Worm (Caenorhabditis elegans) whole organism, early embryonic: ENCODE data around the gene spo-11.

Source experiments
- B0310.2 ChIP-seq: sonication (generic microtip); optimal IDR thresholded peaks from 2 replicates; lab custom pipeline; 2016; ENCODE audit warnings: mild to moderate bottlenecking, missing genetic modification characterization, missing compliant biosample characterization
- F13C5.2 ChIP-seq: sonication (generic microtip); optimal IDR thresholded peaks from 2 replicates; lab custom pipeline; 2017; ENCODE audit warnings: mild to moderate bottlenecking, missing genetic modification characterization, inconsistent platforms, missing compliant biosample characterization
- aly-1 ChIP-seq: sonication (generic microtip); optimal IDR thresholded peaks from 2 replicates; lab custom pipeline; 2016; ENCODE audit warnings: missing genetic modification characterization, missing compliant biosample characterization
- ama-1 ChIP-seq: fragments of 150-350 bp; optimal IDR thresholded peaks from 2 replicates; lab custom pipeline; 2014
- ceh-36 ChIP-seq: sonication (generic microtip); optimal IDR thresholded peaks from 2 replicates; lab custom pipeline; 2016; ENCODE audit warnings: missing genetic modification characterization, inconsistent platforms, missing compliant biosample characterization
- ets-7 ChIP-seq: sonication (generic microtip); optimal IDR thresholded peaks from 2 replicates; lab custom pipeline; 2016; ENCODE audit warnings: missing genotype, missing genetic modification characterization, missing compliant biosample characterization
- flt-1 ChIP-seq: fragments of 200-800 bp; sonication (Bioruptor generic); IDR thresholded peaks from 2 replicates; pipeline ENCODE4 v1.3.6; 2022; ENCODE audit warnings: missing genetic modification characterization, missing compliant biosample characterization
- hmbx-1 ChIP-seq: sonication (generic microtip); optimal IDR thresholded peaks from 2 replicates; lab custom pipeline; 2016; ENCODE audit warnings: mild to moderate bottlenecking, missing genetic modification characterization, missing compliant biosample characterization
- hnd-1 ChIP-seq: sonication (generic microtip); optimal IDR thresholded peaks from 2 replicates; lab custom pipeline; 2016; ENCODE audit warnings: missing genetic modification characterization, missing compliant biosample characterization
- pes-1 ChIP-seq: fragments of 200-800 bp; sonication (Bioruptor generic); IDR thresholded peaks from 2 replicates; pipeline ENCODE4 v1.3.6; 2022; ENCODE audit warnings: missing genetic modification reagents, missing genetic modification characterization, missing compliant biosample characterization
- scrt-1 ChIP-seq: fragments of 200-800 bp; sonication (Bioruptor generic); IDR thresholded peaks from 2 replicates; pipeline ENCODE4 v1.3.6; 2022; ENCODE audit warnings: missing genetic modification characterization, missing compliant biosample characterization
- sea-1 ChIP-seq: fragments of 200-800 bp; sonication (Bioruptor generic); conservative IDR thresholded peaks from 2 replicates; pipeline ENCODE4 v1.3.6; 2022; ENCODE audit warnings: missing genetic modification characterization, missing compliant biosample characterization
- tbx-11 ChIP-seq: fragments of 200-800 bp; sonication (Bioruptor generic); IDR thresholded peaks from 2 replicates; pipeline ENCODE4 v1.3.6; 2022; ENCODE audit warnings: missing genetic modification characterization, missing compliant biosample characterization
- tra-4 ChIP-seq: sonication (generic microtip); optimal IDR thresholded peaks from 2 replicates; lab custom pipeline; 2017; ENCODE audit warnings: missing genetic modification characterization, missing compliant biosample characterization

DNA sequence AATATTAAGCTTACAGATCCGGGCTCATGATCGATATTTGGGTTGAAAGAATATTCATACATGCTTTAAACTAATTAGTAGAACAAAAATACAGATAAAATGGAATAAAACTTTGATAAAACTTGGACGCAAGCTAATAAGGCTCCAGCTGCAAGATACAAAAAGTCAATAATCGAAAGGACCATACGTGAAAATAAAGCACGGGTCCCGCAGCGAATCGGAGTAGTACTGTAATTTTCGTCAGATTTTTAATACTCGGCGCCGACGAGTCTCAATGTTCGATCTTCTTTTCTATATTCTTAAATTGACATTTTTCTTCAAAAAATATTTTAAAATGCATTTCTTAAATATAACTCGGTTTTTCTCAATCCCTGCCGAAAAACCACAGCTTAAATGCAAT, at the start of gene spo-11:
- TF ChIP-seq flt-1 (no peak), pes-1 (GFP tag; lab: Robert Waterston, UW) (no peak), B0310.2 (tag; lab: Kevin White, UChicago) (no peak), aly-1 (tag; lab: Kevin White, UChicago) (no peak), ama-1 (lab: Kevin White, UChicago) (no peak), hmbx-1 (tag; lab: Kevin White, UChicago) (no peak), ets-7 (tag; lab: Kevin White, UChicago) (no peak), tbx-11 (GFP tag; lab: Robert Waterston, UW) (no peak), scrt-1 (GFP tag; lab: Robert Waterston, UW) (no peak), tra-4 (tag; lab: Kevin White, UChicago) (no peak), sea-1 (GFP tag; lab: Robert Waterston, UW) (no peak), hnd-1 (tag; lab: Kevin White, UChicago) (no peak), F13C5.2 (tag; lab: Kevin White, UChicago) (no peak), ceh-36 (tag; lab: Kevin White, UChicago) (no peak)
